Worm (Caenorhabditis elegans): ENCODE data around the gene H04J21.1.

The H04J21.1 gene

ce11 chrIII:2371864-2372263 lies at the start of gene H04J21.1:
Gene H04J21.1, minus strand, starts transcription at chrIII:2371964.
- no peak for TF ChIP-seq tab-1 (GFP tag; IDR thresholded peaks at IDR 0.05)
- TF ChIP-seq ref-1 (GFP tag; conservative IDR thresholded peaks at IDR 0.05), result no peak
- TF ChIP-seq klf-2 (GFP tag; conservative IDR thresholded peaks at IDR 0.05), result no peak
- no peak for TF ChIP-seq T22C8.4 (GFP tag; IDR thresholded peaks at IDR 0.05)
- TF ChIP-seq med-1 (GFP tag; optimal IDR thresholded peaks at IDR 0.05; ENCODE audit: insufficient read depth), result no peak
- no peak for TF ChIP-seq ztf-23 (GFP tag; IDR thresholded peaks at IDR 0.05)
- TF ChIP-seq ztf-29 (GFP tag; IDR thresholded peaks at IDR 0.05), result no peak

DNA sequence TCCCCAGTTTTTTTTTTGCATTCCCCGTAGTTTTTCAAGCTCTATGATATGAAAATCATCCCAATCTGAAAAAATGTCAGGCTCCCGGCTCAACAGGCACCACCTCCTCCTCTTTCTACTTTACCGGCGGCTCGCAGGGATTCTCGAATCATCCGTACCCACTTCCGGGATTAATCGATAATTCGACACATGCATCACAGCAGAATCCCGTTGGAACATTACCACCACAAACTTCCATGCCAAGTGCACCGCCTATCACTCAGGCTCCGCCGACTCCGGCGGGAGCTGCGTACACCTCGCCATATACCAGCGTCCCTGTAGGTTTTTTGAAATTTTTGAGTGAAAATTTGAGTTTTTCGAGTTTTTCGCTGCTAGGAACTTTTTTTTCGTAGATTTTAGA lies 49.5 kb upstream of the H04J21.1 start:
- TF ChIP-seq flt-1 (GFP tag; IDR thresholded peaks at IDR 0.05), result no peak
- 0 out of 2 replicates have a peak, but pooled peaks have one; percentile 20 for TF ChIP-seq ztf-23 (GFP tag; IDR thresholded peaks at IDR 0.05)

DNA sequence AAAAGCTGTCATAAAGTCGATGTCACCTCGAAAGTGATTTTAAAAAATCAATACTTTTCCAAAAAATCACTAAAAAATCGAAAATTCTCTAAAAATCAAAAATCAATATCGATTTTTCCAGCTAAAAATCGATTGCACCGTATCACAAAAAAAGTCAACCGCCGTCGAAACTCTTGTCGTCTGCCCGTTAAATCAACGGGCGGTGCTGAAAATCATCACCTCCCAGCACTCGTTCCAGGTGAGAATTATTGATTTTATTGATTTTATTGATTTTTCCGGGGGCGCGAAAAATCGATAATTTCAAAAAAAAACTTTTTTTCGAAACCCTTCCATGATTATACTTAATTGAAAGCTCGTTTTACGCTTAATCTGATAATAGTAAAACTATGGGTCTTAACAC lies 47.7 kb upstream of the H04J21.1 start:
- TF ChIP-seq ref-1 (GFP tag; conservative IDR thresholded peaks at IDR 0.05), result no peak
- peak; percentile 83 for TF ChIP-seq T22C8.4 (GFP tag; IDR thresholded peaks at IDR 0.05)

DNA sequence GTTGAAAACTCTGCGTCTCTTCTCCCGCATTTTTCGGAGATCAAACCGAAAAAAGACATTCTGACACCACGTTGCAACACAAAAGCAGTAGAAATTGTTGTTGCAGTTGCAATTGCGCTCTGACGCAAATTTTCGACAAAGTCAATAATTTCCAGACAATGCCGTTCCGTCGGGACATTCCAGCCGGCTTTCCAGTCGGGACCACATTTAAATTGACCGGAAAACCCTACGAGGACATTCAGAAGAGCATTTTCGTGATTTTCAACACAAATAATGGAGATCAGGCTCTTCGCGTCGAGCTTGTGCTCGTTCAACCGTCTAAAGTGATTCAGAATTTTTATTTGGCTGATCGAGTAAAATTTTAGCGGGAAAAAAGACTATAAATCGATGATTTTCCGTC lies 47.2 kb upstream of the H04J21.1 start:
- TF ChIP-seq ref-1 (GFP tag; conservative IDR thresholded peaks at IDR 0.05) (no peak), ztf-23 (GFP tag; IDR thresholded peaks at IDR 0.05) (no peak), klf-2 (GFP tag; conservative IDR thresholded peaks at IDR 0.05) (no peak), T22C8.4 (GFP tag; IDR thresholded peaks at IDR 0.05) (no peak), flt-1 (GFP tag; IDR thresholded peaks at IDR 0.05) (no peak), tab-1 (GFP tag; IDR thresholded peaks at IDR 0.05) (no peak), ztf-29 (GFP tag; IDR thresholded peaks at IDR 0.05) (no peak), med-1 (GFP tag; optimal IDR thresholded peaks at IDR 0.05; ENCODE audit: insufficient read depth) (no peak)

- TF ChIP-seq med-1 (GFP tag; optimal IDR thresholded peaks at IDR 0.05; ENCODE audit: insufficient read depth) (no peak), cog-1 (tag; optimal IDR thresholded peaks at IDR 0.05) (no peak), ztf-29 (GFP tag; IDR thresholded peaks at IDR 0.05) (no peak), flt-1 (GFP tag; IDR thresholded peaks at IDR 0.05) (no peak), klf-2 (GFP tag; conservative IDR thresholded peaks at IDR 0.05) (no peak), ztf-23 (GFP tag; IDR thresholded peaks at IDR 0.05) (no peak), tab-1 (GFP tag; IDR thresholded peaks at IDR 0.05) (no peak), T22C8.4 (GFP tag; IDR thresholded peaks at IDR 0.05) (no peak), ref-1 (GFP tag; conservative IDR thresholded peaks at IDR 0.05) (no peak)
Measured at ce11 chrIII:2418159-2418658, 46.4 kb upstream of the H04J21.1 start, which contains the start of the genes W04B5.5 and W04B5.3. Gene W04B5.5, minus strand, starts transcription at chrIII:2418209. Gene W04B5.3, plus strand, starts transcription at chrIII:2418514.

ce11 chrIII:2410925-2411450 lies 39.2 kb upstream of the H04J21.1 start, which contains the start of gene mrpl-30:
Gene mrpl-30, minus strand, starts transcription at chrIII:2410975.
- TF ChIP-seq klf-2 (GFP tag; conservative IDR thresholded peaks at IDR 0.05) (no peak), T22C8.4 (GFP tag; IDR thresholded peaks at IDR 0.05) (0 out of 2 replicates have a peak, but pooled peaks have one; percentile 47), ref-1 (GFP tag; conservative IDR thresholded peaks at IDR 0.05) (no peak)

ce11 chrIII:2401126-2402123 lies 29.7 kb upstream of the H04J21.1 start, which contains the start of the genes cic-1 and strm-1:
Gene cic-1, minus strand, starts transcription at chrIII:2401221.
Gene strm-1, plus strand, starts transcription at chrIII:2402070.
- TF ChIP-seq T22C8.4 (GFP tag; IDR thresholded peaks at IDR 0.05) (peak; percentile 66), ref-1 (GFP tag; conservative IDR thresholded peaks at IDR 0.05) (no peak)

- no peak for TF ChIP-seq flt-1 (GFP tag; IDR thresholded peaks at IDR 0.05)
- no peak for TF ChIP-seq ztf-29 (GFP tag; IDR thresholded peaks at IDR 0.05)
- TF ChIP-seq tab-1 (GFP tag; IDR thresholded peaks at IDR 0.05), result no peak
- no peak for TF ChIP-seq ref-1 (GFP tag; conservative IDR thresholded peaks at IDR 0.05)
- TF ChIP-seq klf-2 (GFP tag; conservative IDR thresholded peaks at IDR 0.05), result no peak
- no peak for TF ChIP-seq ztf-23 (GFP tag; IDR thresholded peaks at IDR 0.05)
- TF ChIP-seq T22C8.4 (GFP tag; IDR thresholded peaks at IDR 0.05), result no peak
- no peak for TF ChIP-seq cog-1 (tag; optimal IDR thresholded peaks at IDR 0.05)
- no peak for TF ChIP-seq med-1 (GFP tag; optimal IDR thresholded peaks at IDR 0.05; ENCODE audit: insufficient read depth)
Measured at ce11 chrIII:2393666-2394154, 21.9 kb upstream of the H04J21.1 start.

ce11 chrIII:2391704-2392103 lies 19.9 kb upstream of the H04J21.1 start:
- TF ChIP-seq klf-2 (GFP tag; conservative IDR thresholded peaks at IDR 0.05) (no peak), cog-1 (tag; optimal IDR thresholded peaks at IDR 0.05) (no peak)

ce11 chrIII:2386483-2386882 lies 14.7 kb upstream of the H04J21.1 start, which contains the start of gene H14E04.3:
Gene H14E04.3, minus strand, starts transcription at chrIII:2386583.
- TF ChIP-seq ztf-23 (GFP tag; IDR thresholded peaks at IDR 0.05), result no peak
- no peak for TF ChIP-seq cog-1 (tag; optimal IDR thresholded peaks at IDR 0.05)
- TF ChIP-seq med-1 (GFP tag; optimal IDR thresholded peaks at IDR 0.05; ENCODE audit: insufficient read depth), result no peak
- no peak for TF ChIP-seq klf-2 (GFP tag; conservative IDR thresholded peaks at IDR 0.05)
- no peak for TF ChIP-seq ref-1 (GFP tag; conservative IDR thresholded peaks at IDR 0.05)
- TF ChIP-seq ztf-29 (GFP tag; IDR thresholded peaks at IDR 0.05), result no peak
- TF ChIP-seq T22C8.4 (GFP tag; IDR thresholded peaks at IDR 0.05), result no peak
- TF ChIP-seq flt-1 (GFP tag; IDR thresholded peaks at IDR 0.05), result no peak
- TF ChIP-seq tab-1 (GFP tag; IDR thresholded peaks at IDR 0.05), result no peak
